Worm (Caenorhabditis elegans) whole organism, L4 larva: Measurements from ENCODE around the gene pho-13.

Experiments used
- Y75B8A.6 ChIP-seq: fragments of 200-800 bp; sonication (Bioruptor generic); IDR thresholded peaks from 2 replicates; pipeline ENCODE4 v1.3.6; 2022; ENCODE audit warnings: missing genetic modification reagents, missing genetic modification characterization, missing compliant biosample characterization
- ZK337.2 ChIP-seq: fragments of 200-800 bp; sonication (Bioruptor generic); IDR thresholded peaks from 2 replicates; pipeline ENCODE4 v1.3.6; 2022; ENCODE audit warnings: missing genetic modification reagents, missing genetic modification characterization, missing compliant biosample characterization
- aha-1 ChIP-seq: fragments of 150-350 bp; peaks from one replicate; lab custom pipeline; 2014; ENCODE audit warnings: missing biosample characterization, missing genetic modification characterization
- ceh-20 ChIP-seq: fragments of 200-800 bp; sonication (Bioruptor generic); IDR thresholded peaks from 2 replicates; pipeline ENCODE4 v1.3.6; 2022; ENCODE audit warnings: missing genetic modification reagents, missing genetic modification characterization, missing compliant biosample characterization
- ceh-32 ChIP-seq: sonication (generic microtip); optimal IDR thresholded peaks from 2 replicates; lab custom pipeline; 2016; ENCODE audit warnings: mild to moderate bottlenecking, missing genetic modification characterization, missing compliant biosample characterization; ENCODE audit not compliant: poor library complexity
- ceh-82 ChIP-seq: sonication (generic microtip); optimal IDR thresholded peaks from 2 replicates; lab custom pipeline; 2017; ENCODE audit warnings: missing biosample characterization, missing genetic modification characterization
- ces-1 ChIP-seq: fragments of 150-350 bp; sonication (generic microtip); optimal IDR thresholded peaks from 4 replicates; lab custom pipeline; 2014; ENCODE audit warnings: missing biosample characterization, missing genetic modification reagents, missing genetic modification characterization
- ctbp-1 ChIP-seq: fragments of 200-800 bp; sonication (Bioruptor generic); IDR thresholded peaks from 2 replicates; pipeline ENCODE4 v1.3.6; 2022; ENCODE audit warnings: missing genetic modification reagents, missing genetic modification characterization, missing compliant biosample characterization
- daf-12 ChIP-seq: fragments of 150-350 bp; optimal IDR thresholded peaks from 2 replicates; lab custom pipeline; 2014; ENCODE audit warnings: missing biosample characterization, missing genetic modification reagents, missing genetic modification characterization
- daf-19 ChIP-seq: fragments of 200-800 bp; sonication (Bioruptor generic); conservative IDR thresholded peaks from 2 replicates; pipeline ENCODE4 v1.3.6; 2022; ENCODE audit warnings: missing genetic modification characterization, missing compliant biosample characterization
- daf-8 ChIP-seq: fragments of 200-800 bp; sonication (Bioruptor generic); IDR thresholded peaks from 2 replicates; pipeline ENCODE4 v1.3.6; 2022; ENCODE audit warnings: missing genetic modification characterization, missing compliant biosample characterization
- dmd-8 ChIP-seq: fragments of 200-800 bp; sonication (Bioruptor generic); IDR thresholded peaks from 2 replicates; pipeline ENCODE4 v1.3.6; 2022; ENCODE audit warnings: missing genetic modification characterization, missing compliant biosample characterization
- dve-1 ChIP-seq: sonication (generic microtip); optimal IDR thresholded peaks from 2 replicates; lab custom pipeline; 2017; ENCODE audit warnings: antibody characterized with exemption, mild to moderate bottlenecking, missing genetic modification characterization, missing compliant biosample characterization; ENCODE audit not compliant: insufficient read depth
- egl-27 ChIP-seq: sonication (generic microtip); optimal IDR thresholded peaks from 3 replicates; lab custom pipeline; 2017; ENCODE audit warnings: missing biosample characterization, missing genetic modification reagents, missing genetic modification characterization
- fkh-10 ChIP-seq: fragments of 150-350 bp; optimal IDR thresholded peaks from 2 replicates; lab custom pipeline; 2014; ENCODE audit warnings: missing biosample characterization, missing genetic modification reagents, missing genetic modification characterization
- fos-1 ChIP-seq: fragments of 150-350 bp; optimal IDR thresholded peaks from 2 replicates; lab custom pipeline; 2014; ENCODE audit warnings: missing biosample characterization, missing genetic modification characterization
- gei-8 ChIP-seq: fragments of 200-800 bp; sonication (Bioruptor generic); optimal IDR thresholded peaks from 2 replicates; lab custom pipeline; 2018; ENCODE audit warnings: mild to moderate bottlenecking, missing genetic modification characterization, missing compliant biosample characterization
- hif-1 ChIP-seq, 2 experiments: sonication (generic microtip); optimal IDR thresholded peaks; 2 replicates each; lab custom pipeline; 2016 to 2017; ENCODE audit warnings: missing compliant biosample characterization in 2 of 2, missing genetic modification characterization in 2 of 2, missing genetic modification reagents in 2 of 2, missing genotype in 2 of 2, mild to moderate bottlenecking in 1 of 2
- hlh-11 ChIP-seq: fragments of 200-800 bp; sonication (Bioruptor generic); optimal IDR thresholded peaks from 2 replicates; lab custom pipeline; 2018; ENCODE audit warnings: mild to moderate bottlenecking, missing genetic modification characterization, missing compliant biosample characterization
- hlh-30 ChIP-seq: sonication (generic microtip); optimal IDR thresholded peaks from 2 replicates; lab custom pipeline; 2017; ENCODE audit warnings: antibody characterized with exemption, mild to moderate bottlenecking, missing genetic modification characterization, missing compliant biosample characterization; ENCODE audit not compliant: insufficient read depth
- hmg-1.1 ChIP-seq: fragments of 200-800 bp; sonication (Bioruptor generic); IDR thresholded peaks from 2 replicates; pipeline ENCODE4 v1.3.6; 2022; ENCODE audit warnings: missing genetic modification reagents, missing genetic modification characterization, missing compliant biosample characterization
- jun-1 ChIP-seq: fragments of 150-350 bp; optimal IDR thresholded peaks from 2 replicates; lab custom pipeline; 2014; ENCODE audit warnings: missing biosample characterization, missing genetic modification reagents, missing genetic modification characterization
- lin-15B ChIP-seq: fragments of 150-350 bp; sonication (generic microtip); optimal IDR thresholded peaks from 3 replicates; lab custom pipeline; 2014; ENCODE audit warnings: missing biosample characterization, missing genetic modification characterization
- lin-38 ChIP-seq: fragments of 200-800 bp; sonication (Bioruptor generic); IDR thresholded peaks from 2 replicates; pipeline ENCODE4 v1.3.6; 2022; ENCODE audit warnings: missing genetic modification reagents, missing genetic modification characterization, missing compliant biosample characterization
- madf-9 ChIP-seq: fragments of 200-800 bp; sonication (Bioruptor generic); conservative IDR thresholded peaks from 2 replicates; pipeline ENCODE4 v1.3.6; 2022; ENCODE audit warnings: missing genetic modification reagents, missing genetic modification characterization, missing compliant biosample characterization
- mdt-29 ChIP-seq: fragments of 200-800 bp; sonication (Bioruptor generic); IDR thresholded peaks from 2 replicates; pipeline ENCODE4 v1.3.6; 2022; ENCODE audit warnings: missing genetic modification reagents, missing genetic modification characterization, missing compliant biosample characterization
- mes-2 ChIP-seq: sonication (generic microtip); optimal IDR thresholded peaks from 2 replicates; lab custom pipeline; 2016; ENCODE audit warnings: missing genotype, mild to moderate bottlenecking, missing genetic modification characterization, missing compliant biosample characterization; ENCODE audit not compliant: poor library complexity, severe bottlenecking
- mxl-3 ChIP-seq: fragments of 200-800 bp; sonication (Bioruptor generic); optimal IDR thresholded peaks from 2 replicates; lab custom pipeline; 2018; ENCODE audit warnings: mild to moderate bottlenecking, missing genetic modification characterization, missing compliant biosample characterization
- nhr-102 ChIP-seq: sonication (generic microtip); optimal IDR thresholded peaks from 2 replicates; lab custom pipeline; 2016; ENCODE audit warnings: mild to moderate bottlenecking, missing genetic modification characterization, moderate library complexity, missing compliant biosample characterization
- nhr-25 ChIP-seq: sonication (generic microtip); optimal IDR thresholded peaks from 2 replicates; lab custom pipeline; 2017; ENCODE audit warnings: missing genetic modification characterization, mild to moderate bottlenecking, missing compliant biosample characterization, antibody characterized with exemption, moderate library complexity, borderline replicate concordance; ENCODE audit not compliant: insufficient read depth
- nhr-41 ChIP-seq: fragments of 200-800 bp; sonication (Bioruptor generic); IDR thresholded peaks from 2 replicates; pipeline ENCODE4 v1.3.6; 2022; ENCODE audit warnings: missing genetic modification reagents, missing genetic modification characterization, missing compliant biosample characterization
- pqm-1 ChIP-seq: sonication (generic microtip); optimal IDR thresholded peaks from 2 replicates; lab custom pipeline; 2017; ENCODE audit warnings: missing biosample characterization, missing genetic modification characterization
- rbr-2 ChIP-seq: sonication (generic microtip); optimal IDR thresholded peaks from 2 replicates; lab custom pipeline; 2016; ENCODE audit warnings: missing genotype, missing genetic modification characterization, missing compliant biosample characterization
- saeg-2 ChIP-seq: fragments of 200-800 bp; sonication (Bioruptor generic); IDR thresholded peaks from 2 replicates; pipeline ENCODE4 v1.3.6; 2022; ENCODE audit warnings: missing genetic modification reagents, missing genetic modification characterization, missing compliant biosample characterization
- snpc-1.2 ChIP-seq: fragments of 200-800 bp; sonication (Bioruptor generic); IDR thresholded peaks from 2 replicates; pipeline ENCODE4 v1.3.6; 2022; ENCODE audit warnings: missing genetic modification reagents, missing genetic modification characterization, missing compliant biosample characterization
- tag-97 ChIP-seq: fragments of 200-800 bp; sonication (Bioruptor generic); IDR thresholded peaks from 2 replicates; pipeline ENCODE4 v1.3.6; 2022; ENCODE audit warnings: missing genetic modification characterization, missing compliant biosample characterization
- tra-1 ChIP-seq: fragments of 200-800 bp; sonication (Bioruptor generic); IDR thresholded peaks from 2 replicates; pipeline ENCODE4 v1.3.6; 2022; ENCODE audit warnings: missing genetic modification reagents, missing genetic modification characterization, missing compliant biosample characterization
- unc-39 ChIP-seq: sonication (generic microtip); optimal IDR thresholded peaks from 2 replicates; lab custom pipeline; 2017; ENCODE audit warnings: missing biosample characterization, missing genetic modification characterization
- unc-62 ChIP-seq, 3 experiments: fragments of 150-350 bp in 1 of 3; sonication (generic microtip); optimal IDR thresholded peaks in 2 of 3; peaks in 1 of 3; 1 replicate in 1 of 3; 2 replicates in 2 of 3; lab custom pipeline; 2014 to 2017; ENCODE audit warnings: missing biosample characterization in 3 of 3, missing genetic modification characterization in 3 of 3, missing genetic modification reagents in 3 of 3, missing genotype in 1 of 3
- zip-11 ChIP-seq: fragments of 200-800 bp; sonication (Bioruptor generic); IDR thresholded peaks from 2 replicates; pipeline ENCODE4 v1.3.6; 2022; ENCODE audit warnings: missing genetic modification characterization, missing compliant biosample characterization
- ztf-7 ChIP-seq: fragments of 150-350 bp; optimal IDR thresholded peaks from 2 replicates; lab custom pipeline; 2014; ENCODE audit warnings: missing biosample characterization, missing genetic modification characterization

The pho-13 gene

DNA sequence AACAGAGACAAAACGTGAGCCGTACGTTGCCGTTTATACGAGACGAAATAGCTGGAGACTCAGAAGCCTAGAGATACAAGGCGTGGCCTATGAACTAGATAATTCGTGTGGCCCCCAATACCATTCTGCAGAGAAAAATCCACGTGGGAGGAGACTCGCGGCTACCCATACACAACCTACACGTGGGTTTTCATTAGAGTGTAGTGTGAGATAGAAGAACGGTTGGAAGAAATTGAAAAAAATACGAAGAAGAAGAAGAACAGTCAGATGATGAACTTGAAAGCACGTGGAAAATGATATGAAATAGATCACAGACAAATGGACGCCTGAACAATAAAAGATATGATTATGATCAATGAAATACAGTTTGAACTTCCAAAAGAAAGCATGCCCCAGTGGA lies 41.7 kb downstream of the pho-13 start (continued):
- TF ChIP-seq ztf-7 (tag; lab: Kevin White, UChicago) (no peak), zip-11 (no peak), pqm-1 (tag; lab: Kevin White, UChicago) (no peak), daf-8 (GFP tag; lab: Robert Waterston, UW) (no peak), jun-1 (tag; lab: Kevin White, UChicago) (no peak), ZK337.2 (GFP tag; lab: Robert Waterston, UW) (no peak), snpc-1.2 (GFP tag; lab: Robert Waterston, UW) (no peak), tra-1 (GFP tag; lab: Robert Waterston, UW) (peak; percentile 58; the same call in 1 of the 2 replicates), Y75B8A.6 (GFP tag; lab: Robert Waterston, UW) (no peak), unc-39 (tag; lab: Kevin White, UChicago) (no peak), lin-15B (tag; lab: Kevin White, UChicago) (no peak), ces-1 (GFP tag; lab: Kevin White, UChicago) (no peak), daf-19 (no peak), ceh-32 (tag; lab: Kevin White, UChicago) (no peak), lin-38 (GFP tag; lab: Robert Waterston, UW) (no peak), mxl-3 (peak; percentile 95), nhr-25 (peak; percentile 30), hif-1 (tag; optimal IDR thresholded peaks at IDR 0.05; lab: Kevin White, UChicago) (no peak), hmg-1.1 (GFP tag; lab: Robert Waterston, UW) (no peak), daf-12 (tag; lab: Kevin White, UChicago) (no peak), hlh-11 (peak; percentile 59), dve-1 (tag; lab: Kevin White, UChicago) (peak; percentile 31), fos-1 (tag; lab: Kevin White, UChicago) (no peak), nhr-41 (GFP tag; lab: Robert Waterston, UW) (no peak), tag-97 (GFP tag; lab: Robert Waterston, UW) (no peak), dmd-8 (no peak), fkh-10 (GFP tag; lab: Kevin White, UChicago) (no peak), saeg-2 (GFP tag; lab: Robert Waterston, UW) (no peak), ceh-82 (tag; lab: Kevin White, UChicago) (no peak), egl-27 (tag; lab: Kevin White, UChicago) (no peak), rbr-2 (no peak), gei-8 (GFP tag; lab: Kevin White, UChicago) (peak; percentile 27), ceh-20 (GFP tag; lab: Robert Waterston, UW) (no peak), ctbp-1 (GFP tag; lab: Robert Waterston, UW) (no peak), mdt-29 (GFP tag; lab: Robert Waterston, UW) (no peak), nhr-102 (no peak), mes-2 (no peak), madf-9 (GFP tag; lab: Robert Waterston, UW) (no peak)

DNA sequence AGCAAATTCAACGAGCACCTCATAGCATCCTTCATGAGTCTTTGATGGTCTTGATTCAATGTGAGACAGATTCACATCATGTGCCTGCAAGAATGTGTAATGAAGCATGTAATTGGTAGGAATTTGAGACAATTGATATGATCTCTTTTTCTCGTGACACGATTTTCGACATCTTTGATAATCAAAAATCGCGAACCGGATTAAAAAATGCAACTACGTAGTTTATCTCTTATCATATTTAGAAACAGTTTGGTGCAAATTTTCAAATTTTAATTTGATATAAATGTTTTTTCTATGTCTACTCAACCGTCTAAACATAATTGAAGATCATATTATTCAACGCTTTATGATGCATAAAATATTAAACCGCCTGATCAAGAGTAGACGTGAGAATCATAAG lies 42.5 kb downstream of the pho-13 start:
- peak in 1 of 2 experiments; percentile 13 for TF ChIP-seq unc-62 (GFP tag; optimal IDR thresholded peaks at IDR 0.05 in 1 of 2; lab: Kevin White, UChicago)
- TF ChIP-seq unc-62 (tag; optimal IDR thresholded peaks at IDR 0.05; lab: Kevin White, UChicago), result no peak
- no peak for TF ChIP-seq tag-97 (GFP tag; lab: Robert Waterston, UW)
- TF ChIP-seq aha-1 (tag; lab: Kevin White, UChicago), result peak; percentile 8
- TF ChIP-seq hlh-30, result peak; percentile 35
